Fruit fly (Drosophila melanogaster) S2 (cell line): Measurements from ENCODE around the gene mthl15.

Experiments
- CG8478 ChIP-seq: fragments of >200 bp; optimal IDR thresholded peaks from 2 replicates; lab custom pipeline; 2018
- CTCF ChIP-seq, 2 experiments: fragments of >200 bp; optimal IDR thresholded peaks; 2 replicates each; lab custom pipeline; 2018

Gene mthl15

dm6 chr2L:10226724-10227407 is 11.3 kb downstream of the mthl15 start, which contains the start of gene CG5708:
CG5708 (minus strand) TSS chr2L:10226808.
- TF ChIP-seq CG8478 (lab: Kevin White, UChicago) (no peak), CTCF (optimal IDR thresholded peaks at IDR 0.05; lab: Kevin White, UChicago) (no peak)

DNA sequence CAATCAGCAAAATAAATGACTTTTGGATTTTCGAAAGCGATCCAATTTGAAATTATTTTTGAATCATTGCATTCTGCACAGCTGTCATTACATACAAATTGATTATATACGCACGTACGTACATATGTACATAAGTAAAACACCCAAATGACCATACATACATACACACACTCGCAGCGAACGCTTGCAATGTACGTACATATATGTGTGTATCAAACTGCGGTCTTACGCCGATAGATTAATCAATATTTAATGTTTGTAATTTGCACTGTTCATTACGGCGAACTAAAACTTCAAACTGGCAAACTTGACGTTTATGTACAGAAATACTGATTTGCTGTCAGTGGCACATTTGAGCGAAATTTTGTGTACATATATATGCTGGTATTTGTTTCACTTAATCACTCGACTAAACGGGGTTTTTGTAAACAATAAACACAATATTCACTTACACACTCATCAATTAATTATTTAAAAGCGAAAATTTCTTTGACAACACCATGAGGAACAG is 11.8 kb downstream of the mthl15 start:
- TF ChIP-seq CG8478 (lab: Kevin White, UChicago), result no peak

dm6 chr2L:10222550-10223231 is 15.4 kb downstream of the mthl15 start, which contains the start of gene Bcs1:
Bcs1 (plus strand) TSS chr2L:10222657.
- TF ChIP-seq CTCF (optimal IDR thresholded peaks at IDR 0.05; lab: Kevin White, UChicago), result no peak
- TF ChIP-seq CG8478 (lab: Kevin White, UChicago), result no peak

DNA sequence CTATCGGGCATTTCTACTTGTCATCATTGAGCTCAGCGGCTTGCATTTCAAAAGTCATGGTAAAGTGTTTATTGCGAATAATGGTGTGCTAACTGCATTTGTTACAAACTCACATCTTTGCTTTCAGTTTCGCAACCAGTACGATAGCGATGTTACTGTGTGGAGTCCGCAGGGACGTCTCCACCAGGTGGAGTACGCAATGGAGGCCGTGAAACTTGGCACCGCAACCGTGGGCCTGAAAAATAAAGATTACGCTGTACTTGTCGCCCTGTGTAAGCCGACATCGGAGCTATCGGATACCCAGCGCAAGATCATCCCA is 16.8 kb downstream of the mthl15 start:
- no peak for TF ChIP-seq CG8478 (lab: Kevin White, UChicago)
- TF ChIP-seq CTCF (optimal IDR thresholded peaks at IDR 0.05; lab: Kevin White, UChicago), result no peak

DNA sequence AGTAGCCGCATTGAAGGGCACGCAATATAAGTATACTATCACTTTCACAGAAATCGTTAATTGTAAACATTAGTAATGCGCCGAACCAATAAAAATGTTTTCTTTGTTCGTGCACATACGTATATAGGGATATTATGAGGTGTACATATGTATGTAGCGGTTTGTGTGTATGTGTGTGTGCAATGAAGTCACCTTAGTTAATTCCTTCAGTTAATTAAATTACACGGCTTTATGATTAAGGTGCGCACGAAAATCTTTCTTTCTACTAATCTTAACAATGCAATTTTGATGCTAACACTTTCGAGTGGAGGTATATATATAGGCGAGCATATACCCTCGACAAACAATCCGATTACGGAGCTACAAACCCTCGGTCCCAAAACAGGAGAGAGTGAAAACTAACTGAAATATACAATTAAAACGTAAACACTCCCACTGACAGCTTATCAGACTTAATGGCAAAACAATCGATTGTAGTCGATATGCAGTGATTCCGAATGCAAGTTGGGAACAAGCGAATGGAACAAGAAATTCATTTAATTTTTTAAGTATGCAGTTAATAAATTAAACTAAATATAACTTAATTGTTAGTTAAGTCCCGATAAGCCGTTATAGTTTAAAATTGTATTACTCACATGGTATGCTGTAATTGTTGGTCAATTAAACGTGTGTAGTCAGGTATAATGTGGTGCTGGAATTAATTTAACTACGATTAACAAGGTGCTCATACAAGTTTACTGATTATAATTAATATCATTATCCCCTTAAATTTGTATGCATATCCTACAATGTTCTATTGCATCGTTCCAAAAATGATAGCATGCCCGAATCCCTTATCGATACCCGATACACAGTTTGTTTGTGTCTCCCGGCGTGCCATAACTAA is 17.4 kb downstream of the mthl15 start, which contains the start of the genes Npc1a and Prosalpha6:
Gene Npc1a, minus strand, starts transcription at position 716 of the 886 bp plus-strand sequence.
Gene Prosalpha6, plus strand, starts transcription at position 851 of the 886 bp plus-strand sequence.
- TF ChIP-seq CTCF (optimal IDR thresholded peaks at IDR 0.05; lab: Kevin White, UChicago) (no peak), CG8478 (lab: Kevin White, UChicago) (no peak)

DNA sequence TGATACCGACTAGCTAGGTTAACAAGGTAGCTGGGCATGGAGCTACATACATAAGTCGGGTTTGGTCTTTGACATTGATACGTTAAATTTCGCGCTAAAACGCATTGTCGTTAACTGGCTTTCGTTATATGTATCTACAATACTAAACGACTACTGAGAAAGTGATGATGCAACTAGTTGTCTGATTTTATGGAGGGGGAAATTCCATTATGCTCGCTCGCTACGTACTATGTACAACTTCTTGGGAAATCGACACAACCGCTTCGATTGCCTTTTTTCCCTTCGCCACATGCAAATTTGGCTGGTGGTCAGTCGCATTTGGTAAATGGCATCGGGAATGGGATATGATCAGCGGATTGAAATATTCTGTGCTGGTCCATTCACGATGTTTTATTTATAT is 18.1 kb downstream of the mthl15 start:
- TF ChIP-seq CTCF (optimal IDR thresholded peaks at IDR 0.05; lab: Kevin White, UChicago), result no peak
- no peak for TF ChIP-seq CG8478 (lab: Kevin White, UChicago)

DNA sequence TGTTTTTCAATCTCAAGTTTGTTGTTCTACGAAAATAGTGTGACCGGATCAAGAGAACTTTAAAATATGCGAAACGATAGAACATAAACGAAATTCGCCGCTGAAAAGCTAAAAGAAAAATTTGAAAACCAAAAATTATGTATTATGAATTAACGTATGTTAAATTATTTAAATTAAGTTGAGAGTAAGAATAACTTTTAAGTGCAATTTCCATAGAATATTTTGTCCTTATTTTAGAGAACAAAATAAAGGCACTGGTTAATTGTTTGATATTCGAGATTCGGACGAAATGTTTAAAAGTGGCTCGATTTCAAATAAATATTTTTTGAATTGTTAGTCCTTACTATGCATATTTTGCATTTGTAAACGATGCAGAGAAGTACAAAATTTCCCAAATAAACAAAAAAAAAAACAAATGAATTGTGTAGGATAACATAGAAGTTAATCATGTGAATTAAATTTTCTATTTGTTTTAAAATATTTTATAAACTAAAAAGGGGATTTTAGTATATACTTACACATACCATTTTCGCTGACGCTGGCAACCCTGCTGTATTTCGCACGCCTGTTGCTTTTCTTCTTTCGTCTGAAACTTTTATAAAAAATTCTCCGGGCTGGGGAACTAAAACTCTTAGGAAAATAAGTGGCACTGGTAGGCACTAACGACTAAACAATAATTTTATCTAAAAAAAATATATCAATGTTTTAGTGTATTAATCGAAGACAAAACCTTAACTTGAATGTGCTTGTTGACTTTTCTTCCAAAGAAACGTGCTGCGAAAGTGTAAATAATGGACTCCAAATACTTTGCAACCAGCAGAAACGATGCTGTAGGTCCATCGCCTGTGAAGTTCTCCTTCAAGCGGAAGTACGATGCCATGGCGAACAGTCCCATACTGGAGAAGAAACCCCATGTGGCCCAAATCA is 27.2 kb downstream of the mthl15 start, which contains the start of the genes CG5727 and ath:
Gene CG5727, minus strand, starts transcription at position 51 of the 927 bp plus-strand sequence.
Gene ath, plus strand, starts transcription at position 513 of the 927 bp plus-strand sequence.
- TF ChIP-seq CG8478 (lab: Kevin White, UChicago), result no peak
- TF ChIP-seq CTCF (optimal IDR thresholded peaks at IDR 0.05; lab: Kevin White, UChicago), result no peak

DNA sequence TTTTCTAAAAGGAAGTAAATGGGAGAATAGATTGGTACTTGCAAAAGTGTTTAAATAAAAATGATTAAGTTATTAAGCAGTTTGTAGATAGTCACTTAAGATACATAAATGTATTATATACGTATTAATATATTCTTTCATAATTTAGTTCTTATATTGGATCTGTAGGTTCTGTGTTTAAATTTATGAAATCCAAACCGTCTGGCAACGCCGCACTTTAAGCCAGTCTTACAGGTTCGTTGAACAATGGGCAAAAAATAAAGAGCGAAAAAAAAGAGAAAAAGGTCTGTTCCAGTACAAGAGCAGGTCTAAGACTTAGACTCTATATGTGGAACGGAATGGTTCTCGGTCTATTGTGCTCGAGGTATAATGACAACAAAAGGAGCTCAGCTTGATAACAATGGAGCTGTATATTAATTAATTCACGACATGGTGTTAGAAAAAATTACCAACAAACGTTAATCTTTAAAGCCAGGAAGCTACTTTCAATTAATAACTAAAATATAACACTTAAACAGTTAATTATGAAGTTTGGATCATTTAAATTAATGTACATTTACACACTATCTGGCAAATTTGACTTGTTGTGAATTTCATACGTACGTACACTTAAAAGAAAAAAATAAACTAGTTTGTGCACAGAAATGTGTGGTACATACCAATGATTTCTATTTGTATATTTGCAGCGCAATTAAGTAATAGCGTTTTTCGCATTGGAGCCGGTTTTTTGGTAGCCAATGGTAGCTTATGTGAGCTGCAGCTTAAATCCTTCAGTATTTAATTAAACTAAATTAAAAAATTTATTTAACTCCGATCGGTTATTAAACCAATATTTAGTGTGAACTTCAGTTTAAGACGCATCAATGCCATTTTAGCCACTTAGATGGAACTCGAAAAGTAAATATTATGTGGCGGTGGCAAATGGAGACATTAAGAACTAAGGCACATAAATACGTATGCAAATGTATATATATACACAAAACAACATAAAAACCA is 29.0 kb downstream of the mthl15 start, which contains the start of gene CG5731:
Gene CG5731, minus strand, starts transcription at position 946 of the 996 bp plus-strand sequence.
- TF ChIP-seq CG8478 (lab: Kevin White, UChicago) (no peak), CTCF (optimal IDR thresholded peaks at IDR 0.05; lab: Kevin White, UChicago) (no peak)

- TF ChIP-seq CG8478 (lab: Kevin White, UChicago) (no peak), CTCF (optimal IDR thresholded peaks at IDR 0.05; lab: Kevin White, UChicago) (no peak)
These were observed 31.4 kb downstream of the mthl15 start, which contains the start of gene Snx17 for dm6 chr2L:10206633-10207162. Snx17 (minus strand) TSS chr2L:10206961.

DNA sequence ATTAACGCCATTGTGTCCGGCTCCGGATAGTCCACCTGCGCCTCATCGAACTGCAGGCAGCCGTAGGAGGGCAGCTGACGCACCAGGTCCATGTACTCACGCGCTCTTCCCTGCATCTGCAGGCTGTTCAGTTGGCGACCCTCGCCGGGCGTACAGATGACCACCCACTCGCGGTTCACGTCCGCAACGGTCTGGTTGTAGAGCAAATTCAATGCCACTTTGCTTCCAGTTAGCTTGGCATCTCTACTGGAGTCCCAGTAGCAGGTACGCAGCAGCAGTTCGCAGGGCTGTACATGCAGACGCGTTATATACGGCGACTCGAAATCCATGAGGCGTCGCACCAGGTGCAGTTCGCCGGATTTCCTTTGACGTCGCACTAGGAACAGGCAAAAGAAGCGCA is 32.2 kb downstream of the mthl15 start:
- TF ChIP-seq CTCF (optimal IDR thresholded peaks at IDR 0.05; lab: Kevin White, UChicago) (no peak), CG8478 (lab: Kevin White, UChicago) (no peak)

- TF ChIP-seq CG8478 (lab: Kevin White, UChicago), result no peak
- no peak for TF ChIP-seq CTCF (optimal IDR thresholded peaks at IDR 0.05; lab: Kevin White, UChicago)
These were observed 34.1 kb downstream of the mthl15 start, which contains the start of gene CG34159 for dm6 chr2L:10203933-10204509. CG34159 (minus strand) TSS chr2L:10204317.
